Worm (Caenorhabditis elegans) whole organism, L4/young adult: ENCODE results near the gene Y38H6C.20.
"Not testable (repeated sequence)": the region's sequence is repeated elsewhere in the genome, so short reads cannot be mapped to it uniquely, and the experiment has no call there.

Experiments
- W03F9.2 ChIP-seq: fragments of 150-350 bp; optimal IDR thresholded peaks from 2 replicates; lab custom pipeline; 2014; ENCODE audit warnings: missing biosample characterization, missing genetic modification characterization
- dao-5 ChIP-seq: sonication (generic microtip); optimal IDR thresholded peaks from 2 replicates; lab custom pipeline; 2016; ENCODE audit warnings: missing genotype, missing genetic modification characterization, moderate library complexity, missing compliant biosample characterization
- him-1 ChIP-seq: sonication (generic microtip); optimal IDR thresholded peaks from 2 replicates; lab custom pipeline; 2016; ENCODE audit warnings: missing genotype, missing genetic modification reagents, missing genetic modification characterization, missing compliant biosample characterization

- TF ChIP-seq him-1, W03F9.2, dao-5 (tag; lab: Kevin White, UChicago): not testable (repeated sequence)
Measured at ce11 chrV:20513661-20514060, 37.3 kb downstream of the Y38H6C.20 start, which contains the start of gene Y38H6C.8.
